Worm (Caenorhabditis elegans) whole organism, mixed stage, embryonic: ENCODE data around the gene C05D11.8.

Experiments
- blmp-1 ChIP-seq: fragments of 150-350 bp; optimal IDR thresholded peaks from 2 replicates; lab custom pipeline; 2014; ENCODE audit warnings: missing biosample characterization, missing genetic modification characterization
- ces-1 ChIP-seq: fragments of 150-350 bp; optimal IDR thresholded peaks from 2 replicates; lab custom pipeline; 2014; ENCODE audit warnings: missing biosample characterization, missing genetic modification reagents, missing genetic modification characterization
- elt-1 ChIP-seq: sonication (generic microtip); optimal IDR thresholded peaks from 2 replicates; lab custom pipeline; 2017; ENCODE audit warnings: missing genetic modification characterization, mild to moderate bottlenecking, missing compliant biosample characterization, antibody characterized with exemption, moderate library complexity, borderline replicate concordance; ENCODE audit not compliant: insufficient read depth
- elt-3 ChIP-seq: fragments of 150-350 bp; optimal IDR thresholded peaks from 2 replicates; lab custom pipeline; 2014; ENCODE audit warnings: missing biosample characterization, missing genetic modification characterization
- hlh-1 ChIP-seq: fragments of 150-350 bp; optimal IDR thresholded peaks from 2 replicates; lab custom pipeline; 2014; ENCODE audit warnings: missing biosample characterization, missing genetic modification reagents, missing genetic modification characterization
- lin-13 ChIP-seq: fragments of 150-350 bp; optimal IDR thresholded peaks from 2 replicates; lab custom pipeline; 2014; ENCODE audit warnings: missing biosample characterization, missing genetic modification characterization
- lsy-2 ChIP-seq: fragments of 150-350 bp; optimal IDR thresholded peaks from 2 replicates; lab custom pipeline; 2014; ENCODE audit warnings: missing biosample characterization, missing genetic modification characterization
- mep-1 ChIP-seq: fragments of 150-350 bp; optimal IDR thresholded peaks from 2 replicates; lab custom pipeline; 2017; ENCODE audit warnings: missing biosample characterization, missing genetic modification reagents, missing genetic modification characterization, inconsistent platforms
- mls-2 ChIP-seq: sonication (generic microtip); optimal IDR thresholded peaks from 2 replicates; lab custom pipeline; 2016; ENCODE audit warnings: mild to moderate bottlenecking, missing genetic modification characterization, moderate library complexity, missing compliant biosample characterization
- nhr-76 ChIP-seq: sonication (generic microtip); optimal IDR thresholded peaks from 2 replicates; lab custom pipeline; 2017; ENCODE audit warnings: missing biosample characterization, missing genetic modification characterization
- pha-4 ChIP-seq: fragments of 150-350 bp; optimal IDR thresholded peaks from 2 replicates; lab custom pipeline; 2018; ENCODE audit warnings: missing biosample characterization, missing genetic modification reagents, missing genetic modification characterization
- unc-62 ChIP-seq: fragments of 150-350 bp; optimal IDR thresholded peaks from 2 replicates; lab custom pipeline; 2014; ENCODE audit warnings: missing biosample characterization, missing genetic modification reagents, missing genetic modification characterization

- no peak for TF ChIP-seq elt-3 (tag; lab: Kevin White, UChicago)
- TF ChIP-seq nhr-76 (tag; lab: Kevin White, UChicago) = no peak
- TF ChIP-seq mep-1 = no peak
- TF ChIP-seq ces-1 (GFP tag; lab: Kevin White, UChicago) = no peak
- no peak for TF ChIP-seq blmp-1
- no peak for TF ChIP-seq mls-2 (tag; lab: Kevin White, UChicago)
- no peak for TF ChIP-seq lsy-2 (tag; lab: Kevin White, UChicago)
- TF ChIP-seq lin-13 = no peak
- no peak for TF ChIP-seq pha-4 (tag; lab: Kevin White, UChicago)
- TF ChIP-seq elt-1 (tag; lab: Kevin White, UChicago) = no peak
- no peak for TF ChIP-seq hlh-1 (tag; lab: Kevin White, UChicago)
- no peak for TF ChIP-seq unc-62 (GFP tag; lab: Kevin White, UChicago)
These were observed 23.5 kb upstream of the C05D11.8 start, which contains the start of gene T26A5.6 for ce11 chrIII:6450596-6450995.
